Worm (Caenorhabditis elegans): Measurements from ENCODE around the gene rabn-5.

The rabn-5 gene

ce11 chrIII:5875705-5876104, 11.4 kb downstream of the rabn-5 start:
- TF ChIP-seq lin-13 (GFP tag; optimal IDR thresholded peaks at IDR 0.05) (peak; percentile 5), sma-3 (GFP tag; optimal IDR thresholded peaks at IDR 0.05) (no peak)

DNA sequence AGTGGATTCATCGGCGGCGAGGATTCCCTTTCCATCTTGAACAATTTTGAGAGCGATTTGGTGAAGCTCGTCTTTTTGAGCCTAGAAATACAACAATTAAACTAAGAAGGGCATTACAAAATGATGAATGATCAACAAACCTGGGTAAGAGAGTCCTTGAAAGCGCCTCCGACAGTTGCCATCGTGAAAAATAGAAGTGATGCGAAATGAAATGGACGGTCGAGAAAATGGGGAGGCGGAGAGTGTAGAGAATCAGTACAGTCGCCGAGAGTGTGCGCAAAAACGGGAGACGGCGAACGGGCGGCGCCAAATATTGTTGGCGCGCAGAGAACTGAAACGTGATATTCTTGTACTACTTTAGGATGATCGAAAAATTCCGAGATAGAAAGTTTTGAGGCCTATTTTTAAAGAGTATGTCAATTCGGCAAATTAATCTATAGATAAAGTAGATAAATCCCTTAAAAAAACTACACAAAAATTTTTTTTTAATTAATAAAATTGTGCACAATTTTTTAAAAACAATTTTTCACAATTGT, 11.9 kb downstream of the rabn-5 start, which contains the start of gene aldo-2:
aldo-2 (minus strand) TSS at position 486 of the 536 bp plus-strand sequence.
- TF ChIP-seq F13H6.1 (tag; optimal IDR thresholded peaks at IDR 0.05), result peak; percentile 15
- no peak for TF ChIP-seq egl-27 (tag; optimal IDR thresholded peaks at IDR 0.05)
- no peak for TF ChIP-seq elt-3 (tag; optimal IDR thresholded peaks at IDR 0.05)
- TF ChIP-seq lin-39 (tag; optimal IDR thresholded peaks at IDR 0.05), result no peak
- no peak for TF ChIP-seq mbf-1 (tag; optimal IDR thresholded peaks at IDR 0.05)
- TF ChIP-seq ceh-16 (tag; optimal IDR thresholded peaks at IDR 0.05), result peak; percentile 9
- TF ChIP-seq C34F6.9 (tag; optimal IDR thresholded peaks at IDR 0.05), result no peak
- peak; percentile 23 for TF ChIP-seq gmeb-1 (tag; optimal IDR thresholded peaks at IDR 0.05)
- TF ChIP-seq blmp-1 (tag; optimal IDR thresholded peaks at IDR 0.05; ENCODE audit: insufficient read depth), result peak; percentile 6
- no peak for TF ChIP-seq crh-2 (tag; optimal IDR thresholded peaks at IDR 0.05)
- TF ChIP-seq nhr-129 (tag; optimal IDR thresholded peaks at IDR 0.05), result peak; percentile 3
- TF ChIP-seq nhr-10 (tag; optimal IDR thresholded peaks at IDR 0.05), result no peak
- no peak for TF ChIP-seq nhr-237 (tag; optimal IDR thresholded peaks at IDR 0.05)
- TF ChIP-seq aly-2 (tag; optimal IDR thresholded peaks at IDR 0.05), result no peak
- TF ChIP-seq ama-1 (optimal IDR thresholded peaks at IDR 0.05), result peak; percentile 86
- no peak for TF ChIP-seq mdl-1 (tag; optimal IDR thresholded peaks at IDR 0.05)
- TF ChIP-seq sma-3 (GFP tag; optimal IDR thresholded peaks at IDR 0.05), result peak; percentile 8
- TF ChIP-seq zag-1 (tag; optimal IDR thresholded peaks at IDR 0.05), result no peak
- TF ChIP-seq lin-13 (GFP tag; optimal IDR thresholded peaks at IDR 0.05), result no peak
- no peak for TF ChIP-seq elt-1 (tag; optimal IDR thresholded peaks at IDR 0.05)
- TF ChIP-seq nhr-12 (tag; optimal IDR thresholded peaks at IDR 0.05), result no peak
- no peak for TF ChIP-seq Y55F3AM.14 (GFP tag; optimal IDR thresholded peaks at IDR 0.05)
- no peak for TF ChIP-seq ceh-82 (tag; optimal IDR thresholded peaks at IDR 0.05)
- peak; percentile 3 for TF ChIP-seq fos-1 (tag; optimal IDR thresholded peaks at IDR 0.05)
- TF ChIP-seq ZK546.5 (tag; optimal IDR thresholded peaks at IDR 0.05), result no peak
- TF ChIP-seq lin-11 (tag; optimal IDR thresholded peaks at IDR 0.05), result no peak
- no peak for TF ChIP-seq nhr-77 (tag; optimal IDR thresholded peaks at IDR 0.05)
- TF ChIP-seq ztf-11 (tag; optimal IDR thresholded peaks at IDR 0.05), result no peak
- TF ChIP-seq sma-9 (GFP tag; optimal IDR thresholded peaks at IDR 0.05), result no peak
- TF ChIP-seq sma-9 (tag; optimal IDR thresholded peaks at IDR 0.05), result no peak
- no peak for TF ChIP-seq dmd-4 (tag; optimal IDR thresholded peaks at IDR 0.05)
- TF ChIP-seq nhr-21 (tag; optimal IDR thresholded peaks at IDR 0.05), result peak; percentile 25
- peak; percentile 37 for TF ChIP-seq nhr-25 (tag; optimal IDR thresholded peaks at IDR 0.05)
- TF ChIP-seq nhr-11 (tag; optimal IDR thresholded peaks at IDR 0.05), result no peak
- no peak for TF ChIP-seq ztf-4 (tag; optimal IDR thresholded peaks at IDR 0.05)
- no peak for TF ChIP-seq alr-1 (tag; optimal IDR thresholded peaks at IDR 0.05)

- TF ChIP-seq elt-3 (tag; optimal IDR thresholded peaks at IDR 0.05) (no peak), egl-27 (tag; optimal IDR thresholded peaks at IDR 0.05) (no peak), nhr-129 (tag; optimal IDR thresholded peaks at IDR 0.05) (no peak), nhr-11 (tag; optimal IDR thresholded peaks at IDR 0.05) (no peak), sma-9 (GFP tag; optimal IDR thresholded peaks at IDR 0.05) (no peak), sma-9 (tag; optimal IDR thresholded peaks at IDR 0.05) (no peak), gmeb-1 (tag; optimal IDR thresholded peaks at IDR 0.05) (peak; percentile 21), fos-1 (tag; optimal IDR thresholded peaks at IDR 0.05) (no peak), lin-11 (tag; optimal IDR thresholded peaks at IDR 0.05) (no peak), nhr-25 (tag; optimal IDR thresholded peaks at IDR 0.05) (no peak), ztf-1 (GFP tag; conservative IDR thresholded peaks at IDR 0.05) (no peak), mbf-1 (tag; optimal IDR thresholded peaks at IDR 0.05) (no peak), R02D3.7 (tag; optimal IDR thresholded peaks at IDR 0.05) (no peak), snpc-4 (tag; optimal IDR thresholded peaks at IDR 0.05) (no peak), sma-3 (GFP tag; optimal IDR thresholded peaks at IDR 0.05) (peak; percentile 35), nhr-12 (tag; optimal IDR thresholded peaks at IDR 0.05) (no peak), ceh-16 (tag; optimal IDR thresholded peaks at IDR 0.05) (no peak), ceh-82 (tag; optimal IDR thresholded peaks at IDR 0.05) (no peak), zag-1 (tag; optimal IDR thresholded peaks at IDR 0.05) (no peak), ztf-11 (tag; optimal IDR thresholded peaks at IDR 0.05) (no peak), crh-2 (tag; optimal IDR thresholded peaks at IDR 0.05) (peak; percentile 42), alr-1 (tag; optimal IDR thresholded peaks at IDR 0.05) (no peak), lsy-2 (tag; optimal IDR thresholded peaks at IDR 0.05) (peak in 1 of 2 experiments; percentile 21), elt-1 (tag; optimal IDR thresholded peaks at IDR 0.05) (no peak), nhr-6 (tag; optimal IDR thresholded peaks at IDR 0.05) (no peak), ztf-4 (tag; optimal IDR thresholded peaks at IDR 0.05) (no peak), nhr-23 (tag; optimal IDR thresholded peaks at IDR 0.05) (no peak), nhr-77 (tag; optimal IDR thresholded peaks at IDR 0.05) (no peak), nhr-10 (tag; optimal IDR thresholded peaks at IDR 0.05) (no peak), lin-13 (GFP tag; optimal IDR thresholded peaks at IDR 0.05) (no peak), dmd-4 (tag; optimal IDR thresholded peaks at IDR 0.05) (no peak), unc-55 (GFP tag; optimal IDR thresholded peaks at IDR 0.05) (no peak), mab-5 (tag; optimal IDR thresholded peaks at IDR 0.05) (no peak), Y55F3AM.14 (GFP tag; optimal IDR thresholded peaks at IDR 0.05) (no peak), mdl-1 (tag; optimal IDR thresholded peaks at IDR 0.05) (peak in 1 of 2 experiments; percentile 5), F13H6.1 (tag; optimal IDR thresholded peaks at IDR 0.05) (no peak), ama-1 (optimal IDR thresholded peaks at IDR 0.05) (no peak), unc-39 (tag; optimal IDR thresholded peaks at IDR 0.05) (no peak)
Observed at ce11 chrIII:5876867-5877641, 12.7 kb downstream of the rabn-5 start.

Data from whole organism, L2 larva.